5 worm cellular contexts compared by ENCODE assay signal in genomic region chrX:16525632-16526031, ce11.
TF ChIP-seq lines count a peak whose summit lies in the region.

No protein-coding gene starts in this region.

TF ChIP-seq in whole organism, L1 larva, 84 proteins besides CTCF, POLR2A, EP300 and RAD21 (continues in another document):
- TF ChIP-seq nhr-11 (tag; optimal IDR thresholded peaks at IDR 0.05; lab: Kevin White, UChicago) (no peak), alr-1 (tag; optimal IDR thresholded peaks at IDR 0.05; lab: Kevin White, UChicago; ENCODE audit: borderline replicate concordance) (no peak), jun-1 (tag; optimal IDR thresholded peaks at IDR 0.05; lab: Kevin White, UChicago) (no peak), ceh-82 (tag; optimal IDR thresholded peaks at IDR 0.05; lab: Kevin White, UChicago) (no peak), nhr-71 (tag; optimal IDR thresholded peaks at IDR 0.05; lab: Kevin White, UChicago) (peak; percentile 82), lin-15B (tag; optimal IDR thresholded peaks at IDR 0.05; lab: Kevin White, UChicago) (no peak), tlp-1 (tag; optimal IDR thresholded peaks at IDR 0.05; lab: Kevin White, UChicago) (no peak), fos-1 (tag; optimal IDR thresholded peaks at IDR 0.05; lab: Kevin White, UChicago) (no peak), ces-1 (GFP tag; optimal IDR thresholded peaks at IDR 0.05; lab: Kevin White, UChicago) (no peak), efl-1 (optimal IDR thresholded peaks at IDR 0.05; lab: Kevin White, UChicago) (peak in 1 of 2 experiments; percentile 8), efl-1 (GFP tag; optimal IDR thresholded peaks at IDR 0.05 in 1 of 2; lab: Kevin White, UChicago) (no peak), nhr-12 (tag; optimal IDR thresholded peaks at IDR 0.05; lab: Kevin White, UChicago) (no peak), ceh-90 (tag; optimal IDR thresholded peaks at IDR 0.05; lab: Kevin White, UChicago) (no peak), snu-23 (GFP tag; optimal IDR thresholded peaks at IDR 0.05; lab: Kevin White, UChicago) (peak; percentile 47), ets-5 (GFP tag; IDR thresholded peaks at IDR 0.05; lab: Robert Waterston, UW) (no peak), nhr-20 (tag; optimal IDR thresholded peaks at IDR 0.05; lab: Kevin White, UChicago) (peak; percentile 29), xbp-1 (tag; optimal IDR thresholded peaks at IDR 0.05; lab: Kevin White, UChicago) (peak; percentile 8), dsc-1 (tag; optimal IDR thresholded peaks at IDR 0.05; lab: Kevin White, UChicago) (no peak), mef-2 (tag; optimal IDR thresholded peaks at IDR 0.05; lab: Kevin White, UChicago) (no peak)

TF ChIP-seq in whole organism, L3 larva, 47 proteins besides CTCF, POLR2A, EP300 and RAD21:
- TF ChIP-seq nhr-25 (tag; optimal IDR thresholded peaks at IDR 0.05; lab: Kevin White, UChicago) (no peak), pha-4 (tag; optimal IDR thresholded peaks at IDR 0.05; lab: Kevin White, UChicago) (no peak), nhr-11 (tag; optimal IDR thresholded peaks at IDR 0.05; lab: Kevin White, UChicago) (peak; percentile 27), unc-62 (GFP tag; optimal IDR thresholded peaks at IDR 0.05; lab: Kevin White, UChicago) (no peak), lin-39 (tag; optimal IDR thresholded peaks at IDR 0.05; lab: Kevin White, UChicago) (peak; percentile 23)

TF ChIP-seq in whole organism, early embryonic, 17 proteins besides CTCF, POLR2A, EP300 and RAD21:
- TF ChIP-seq ama-1 (optimal IDR thresholded peaks at IDR 0.05; lab: Kevin White, UChicago) (no peak), hmg-4 (GFP tag; optimal IDR thresholded peaks at IDR 0.05; lab: Kevin White, UChicago) (peak; percentile 64)

TF ChIP-seq in whole organism, midembryonic, 9 proteins besides CTCF, POLR2A, EP300 and RAD21:
- TF ChIP-seq T22C8.4 (GFP tag; IDR thresholded peaks at IDR 0.05; lab: Robert Waterston, UW) (no peak), cog-1 (tag; optimal IDR thresholded peaks at IDR 0.05; lab: Kevin White, UChicago) (peak; percentile 1)

TF ChIP-seq in whole organism, young adult, 124 proteins besides CTCF, POLR2A, EP300 and RAD21:
- TF ChIP-seq zfh-2 (GFP tag; conservative IDR thresholded peaks at IDR 0.05; lab: Robert Waterston, UW) = peak; percentile 57; the same call in 1 of the 2 replicates
- TF ChIP-seq F57C9.4 (tag; optimal IDR thresholded peaks at IDR 0.05; lab: Kevin White, UChicago) = no peak
- TF ChIP-seq aptf-3 (GFP tag; IDR thresholded peaks at IDR 0.05; lab: Robert Waterston, UW) = 0 out of 2 replicates have a peak, but pooled peaks have one; percentile 9
TF ChIP-seq in whole organism, young adult: peak in this region for 2.

Comparison
In these comparisons a context has a peak if more than half of its experiments do, and no peak if none do; other contexts are left out.
1. Of the 8 proteins assayed by ChIP-seq in both whole organism, young adult and whole organism, L1 larva: peak only in whole organism, young adult: none; only in whole organism, L1 larva: unc-130; in both: none; in neither: 6; mixed calls (peak in some experiments, not most) for 1.